Fruit fly (Drosophila melanogaster) whole organism, embryonic: ENCODE measurements around the gene CG14883.

Source experiments
- Atf6 ChIP-seq: fragments of 200-800 bp; sonication (Bioruptor generic); IDR thresholded peaks from 2 replicates; pipeline ENCODE4 v1.3.6; 2022; ENCODE audit warnings: missing biosample characterization, missing genetic modification characterization
- BEAF-32 ChIP-seq: fragments of 200-800 bp; sonication (Bioruptor generic); optimal IDR thresholded peaks from 3 replicates; lab custom pipeline; 2017; ENCODE audit warnings: missing biosample characterization, missing genetic modification characterization, mild to moderate bottlenecking, moderate library complexity, missing genetic modification reagents
- CG10267 ChIP-seq: fragments of 200-800 bp; sonication (Bioruptor generic); optimal IDR thresholded peaks from 2 replicates; lab custom pipeline; 2018; ENCODE audit warnings: missing biosample characterization, mild to moderate bottlenecking, missing genetic modification characterization, moderate library complexity
- CG10543 ChIP-seq: fragments of 200-800 bp; sonication (Bioruptor generic); optimal IDR thresholded peaks from 3 replicates; lab custom pipeline; 2017; ENCODE audit warnings: missing biosample characterization, mild to moderate bottlenecking, missing genetic modification characterization, moderate library complexity
- CG10565 ChIP-seq: fragments of 200-800 bp; sonication (Bioruptor generic); optimal IDR thresholded peaks from 3 replicates; lab custom pipeline; 2016; ENCODE audit warnings: missing biosample characterization, mild to moderate bottlenecking, missing genetic modification characterization
- CG11696 ChIP-seq: fragments of 200-800 bp; sonication (Bioruptor generic); IDR thresholded peaks from 2 replicates; pipeline ENCODE4 v1.3.6; 2022; ENCODE audit warnings: missing biosample characterization, missing genetic modification characterization
- CG12071 ChIP-seq: fragments of 200-800 bp; sonication (Bioruptor generic); optimal IDR thresholded peaks from 3 replicates; lab custom pipeline; 2018; ENCODE audit warnings: missing biosample characterization, mild to moderate bottlenecking, missing genetic modification characterization
- CG12769 ChIP-seq: fragments of 200-800 bp; sonication (Bioruptor generic); optimal IDR thresholded peaks from 2 replicates; lab custom pipeline; 2019; ENCODE audit warnings: missing biosample characterization, mild to moderate bottlenecking, missing genetic modification characterization, moderate library complexity
- CG17361 ChIP-seq: fragments of 200-800 bp; sonication (Bioruptor generic); IDR thresholded peaks from 3 replicates; pipeline ENCODE4 v1.3.6; 2022; ENCODE audit warnings: missing biosample characterization, missing genetic modification characterization
- CG18011 ChIP-seq: fragments of 200-800 bp; sonication (Bioruptor generic); optimal IDR thresholded peaks from 2 replicates; lab custom pipeline; 2017; ENCODE audit warnings: missing biosample characterization, missing genetic modification characterization, mild to moderate bottlenecking, moderate library complexity, missing genotype
- CG31224 ChIP-seq: fragments of 200-800 bp; sonication (Bioruptor generic); IDR thresholded peaks from 2 replicates; pipeline ENCODE4 v1.3.6; 2022; ENCODE audit warnings: missing biosample characterization, missing genetic modification characterization
- CG31441 ChIP-seq: fragments of 200-800 bp; sonication (Bioruptor generic); IDR thresholded peaks from 2 replicates; pipeline ENCODE4 v1.3.6; 2022; ENCODE audit warnings: missing biosample characterization, missing genetic modification characterization
- CG33213 ChIP-seq: fragments of 200-800 bp; sonication (Bioruptor generic); optimal IDR thresholded peaks from 3 replicates; lab custom pipeline; 2016; ENCODE audit warnings: missing biosample characterization, missing genetic modification characterization
- CG34422 ChIP-seq: fragments of 200-800 bp; sonication (Bioruptor generic); IDR thresholded peaks from 3 replicates; pipeline ENCODE4 v1.3.6; 2022; ENCODE audit warnings: missing biosample characterization, missing genetic modification characterization
- CG4707 ChIP-seq: fragments of 200-800 bp; sonication (Bioruptor generic); optimal IDR thresholded peaks from 2 replicates; lab custom pipeline; 2018; ENCODE audit warnings: missing biosample characterization, mild to moderate bottlenecking, missing genetic modification characterization, moderate library complexity
- CG5245 ChIP-seq: fragments of 200-800 bp; sonication (Bioruptor generic); optimal IDR thresholded peaks from 3 replicates; lab custom pipeline; 2016; ENCODE audit warnings: missing biosample characterization, missing genetic modification characterization
- CG7963 ChIP-seq: fragments of 200-800 bp; sonication (Bioruptor generic); IDR thresholded peaks from 3 replicates; pipeline ENCODE4 v1.3.6; 2022; ENCODE audit warnings: missing biosample characterization, missing genetic modification characterization; ENCODE audit not compliant: partially characterized antibody
- CG8924 ChIP-seq: fragments of 200-800 bp; optimal IDR thresholded peaks from 3 replicates; lab custom pipeline; 2019; ENCODE audit warnings: missing biosample characterization, mild to moderate bottlenecking, missing genetic modification characterization, moderate library complexity
- Dip3 ChIP-seq: fragments of 200-800 bp; sonication (Bioruptor generic); optimal IDR thresholded peaks from 3 replicates; lab custom pipeline; 2016; ENCODE audit warnings: missing biosample characterization, missing genetic modification characterization
- Dll ChIP-seq: fragments of 200-800 bp; sonication (Bioruptor generic); IDR thresholded peaks from 4 replicates; pipeline ENCODE4 v1.3.6; 2022; ENCODE audit warnings: missing biosample characterization, missing genetic modification characterization; ENCODE audit not compliant: partially characterized antibody
- Doc3 ChIP-seq: fragments of 200-800 bp; sonication (Bioruptor generic); IDR thresholded peaks from 3 replicates; pipeline ENCODE4 v1.3.6; 2022; ENCODE audit warnings: missing biosample characterization, missing genetic modification characterization; ENCODE audit not compliant: partially characterized antibody
- ERR ChIP-seq: fragments of 200-800 bp; sonication (Bioruptor generic); optimal IDR thresholded peaks from 2 replicates; lab custom pipeline; 2016; ENCODE audit warnings: missing biosample characterization, missing genetic modification characterization
- Jarid2 ChIP-seq: fragments of 200-800 bp; sonication (Bioruptor generic); optimal IDR thresholded peaks from 3 replicates; lab custom pipeline; 2017; ENCODE audit warnings: mild to moderate bottlenecking, missing biosample characterization, missing genetic modification reagents, missing genetic modification characterization
- Lhr ChIP-seq: fragments of 200-800 bp; sonication (Bioruptor generic); optimal IDR thresholded peaks from 3 replicates; lab custom pipeline; 2017; ENCODE audit warnings: mild to moderate bottlenecking, missing biosample characterization, missing genetic modification reagents, missing genetic modification characterization
- MBD-R2 ChIP-seq: fragments of 200-800 bp; sonication (Bioruptor generic); IDR thresholded peaks from 2 replicates; pipeline ENCODE4 v1.3.6; 2022; ENCODE audit warnings: missing biosample characterization, missing genetic modification characterization
- Mes4 ChIP-seq: fragments of 200-800 bp; sonication (Bioruptor generic); optimal IDR thresholded peaks from 2 replicates; lab custom pipeline; 2016; ENCODE audit warnings: missing biosample characterization, missing genetic modification characterization
- NfI ChIP-seq: fragments of 200-800 bp; sonication (Bioruptor generic); optimal IDR thresholded peaks from 3 replicates; lab custom pipeline; 2018; ENCODE audit warnings: missing biosample characterization, mild to moderate bottlenecking, missing genetic modification characterization, moderate library complexity
- Opbp ChIP-seq: fragments of 200-800 bp; sonication (Bioruptor generic); IDR thresholded peaks from 3 replicates; pipeline ENCODE4 v1.3.6; 2022; ENCODE audit warnings: missing biosample characterization, missing genetic modification characterization; ENCODE audit not compliant: partially characterized antibody
- Side ChIP-seq: fragments of 200-800 bp; sonication (Bioruptor generic); optimal IDR thresholded peaks from 2 replicates; lab custom pipeline; 2016; ENCODE audit warnings: missing biosample characterization, missing genetic modification characterization
- cato ChIP-seq: fragments of 200-800 bp; sonication (Bioruptor generic); optimal IDR thresholded peaks from 2 replicates; lab custom pipeline; 2016; ENCODE audit warnings: missing biosample characterization, missing genetic modification characterization, borderline replicate concordance
- ems ChIP-seq: fragments of 200-800 bp; sonication (Bioruptor generic); optimal IDR thresholded peaks from 3 replicates; lab custom pipeline; 2016; ENCODE audit warnings: missing biosample characterization, missing genetic modification characterization
- en ChIP-seq: fragments of 200-800 bp; sonication (Bioruptor generic); optimal IDR thresholded peaks from 2 replicates; lab custom pipeline; 2016; ENCODE audit warnings: missing biosample characterization, missing genetic modification characterization
- ewg ChIP-seq: fragments of 200-800 bp; sonication (Bioruptor generic); optimal IDR thresholded peaks from 3 replicates; lab custom pipeline; 2017; ENCODE audit warnings: mild to moderate bottlenecking, missing biosample characterization, missing genetic modification reagents, missing genetic modification characterization
- ftz-f1 ChIP-seq: fragments of 200-800 bp; sonication (Bioruptor generic); optimal IDR thresholded peaks from 2 replicates; lab custom pipeline; 2016; ENCODE audit warnings: missing biosample characterization, missing genetic modification characterization
- kay ChIP-seq: fragments of 200-800 bp; sonication (Bioruptor generic); optimal IDR thresholded peaks from 2 replicates; lab custom pipeline; 2016; ENCODE audit warnings: missing biosample characterization, missing genetic modification characterization
- lola ChIP-seq, 3 experiments: fragments of >200 bp in 2 of 3; fragments of 200-800 bp in 1 of 3; sonication (Bioruptor generic) in 1 of 3; optimal IDR thresholded peaks; 2 replicates each; lab custom pipeline; 2017 to 2019; ENCODE audit warnings: missing biosample characterization in 3 of 3, missing genetic modification characterization in 3 of 3, mild to moderate bottlenecking in 1 of 3, moderate library complexity in 1 of 3
- mam ChIP-seq: fragments of 200-800 bp; sonication (Bioruptor generic); optimal IDR thresholded peaks from 3 replicates; lab custom pipeline; 2016; ENCODE audit warnings: missing biosample characterization, missing genetic modification characterization
- nerfin-2 ChIP-seq: fragments of 200-800 bp; sonication (Bioruptor generic); IDR thresholded peaks from 2 replicates; pipeline ENCODE4 v1.3.6; 2022; ENCODE audit warnings: missing biosample characterization, missing genetic modification characterization; ENCODE audit not compliant: partially characterized antibody
- p53 ChIP-seq: fragments of 200-800 bp; sonication (Bioruptor generic); optimal IDR thresholded peaks from 2 replicates; lab custom pipeline; 2016; ENCODE audit warnings: missing biosample characterization, missing genetic modification characterization
- pb ChIP-seq: fragments of 200-800 bp; sonication (Bioruptor generic); optimal IDR thresholded peaks from 3 replicates; lab custom pipeline; 2016; ENCODE audit warnings: missing biosample characterization, missing genetic modification characterization
- pnt ChIP-seq: fragments of 200-800 bp; sonication (Bioruptor generic); optimal IDR thresholded peaks from 3 replicates; lab custom pipeline; 2016; ENCODE audit warnings: missing biosample characterization, missing genetic modification characterization
- sens-2 ChIP-seq: fragments of 200-800 bp; sonication (Bioruptor generic); IDR thresholded peaks from 2 replicates; pipeline ENCODE4 v1.3.6; 2022; ENCODE audit warnings: missing biosample characterization, missing genetic modification characterization
- seq ChIP-seq: fragments of 200-800 bp; sonication (Bioruptor generic); IDR thresholded peaks from 2 replicates; pipeline ENCODE4 v1.3.6; 2022; ENCODE audit warnings: missing biosample characterization, missing genetic modification characterization
- slbo ChIP-seq: fragments of 200-800 bp; sonication (Bioruptor generic); IDR thresholded peaks from 2 replicates; pipeline ENCODE4 v1.3.6; 2022; ENCODE audit warnings: missing biosample characterization, missing genetic modification characterization
- sna ChIP-seq: fragments of 200-800 bp; sonication (Bioruptor generic); IDR thresholded peaks from 2 replicates; pipeline ENCODE4 v1.3.6; 2022; ENCODE audit warnings: missing biosample characterization, missing genetic modification characterization; ENCODE audit not compliant: partially characterized antibody
- sob ChIP-seq: fragments of 200-800 bp; sonication (Bioruptor generic); IDR thresholded peaks from 2 replicates; pipeline ENCODE4 v1.3.6; 2022; ENCODE audit warnings: missing biosample characterization, missing genetic modification characterization
- tin ChIP-seq: fragments of 200-800 bp; sonication (Bioruptor generic); optimal IDR thresholded peaks from 3 replicates; lab custom pipeline; 2016; ENCODE audit warnings: missing biosample characterization, missing genetic modification characterization
- wdn ChIP-seq: fragments of 200-800 bp; sonication (Bioruptor generic); IDR thresholded peaks from 2 replicates; pipeline ENCODE4 v1.3.6; 2022; ENCODE audit warnings: missing biosample characterization, missing genetic modification characterization
- zen ChIP-seq: fragments of 200-800 bp; sonication (Bioruptor generic); optimal IDR thresholded peaks from 3 replicates; lab custom pipeline; 2018; ENCODE audit warnings: missing biosample characterization, mild to moderate bottlenecking, missing genetic modification characterization, moderate library complexity
- zen2 ChIP-seq: fragments of 200-800 bp; sonication (Bioruptor generic); IDR thresholded peaks from 3 replicates; pipeline ENCODE4 v1.3.6; 2022; ENCODE audit warnings: missing biosample characterization, missing genetic modification characterization; ENCODE audit not compliant: partially characterized antibody

CG14883 gene

dm6 chr3R:16431707-16432106 lies 24.1 kb upstream of the CG14883 start (continued):
- TF ChIP-seq sob (GFP tag; lab: Robert Waterston, UW), result peak; percentile 48; the same call in 1 of the 2 replicates
- TF ChIP-seq p53 (GFP tag; lab: Kevin White, UChicago), result peak; percentile 15
- TF ChIP-seq Dip3 (GFP tag; lab: Kevin White, UChicago), result peak; percentile 16
- TF ChIP-seq mam (GFP tag; lab: Kevin White, UChicago), result peak; percentile 56
- peak; percentile 46 for TF ChIP-seq Lhr
- TF ChIP-seq Atf6 (GFP tag; lab: Robert Waterston, UW), result no peak
- peak; percentile 12 for TF ChIP-seq ftz-f1 (GFP tag; lab: Kevin White, UChicago)
- TF ChIP-seq kay (GFP tag; lab: Kevin White, UChicago), result peak; percentile 19
- TF ChIP-seq ems (GFP tag; lab: Kevin White, UChicago), result peak; percentile 43
- peak; percentile 8 for TF ChIP-seq pb (GFP tag; lab: Kevin White, UChicago)
- TF ChIP-seq Jarid2, result no peak
- TF ChIP-seq pnt, result peak; percentile 4
- no peak for TF ChIP-seq cato (GFP tag; lab: Kevin White, UChicago)
- no peak; the same call in 1 of the 2 replicates for TF ChIP-seq CG31441 (GFP tag; lab: Robert Waterston, UW)
- TF ChIP-seq Side (GFP tag; lab: Kevin White, UChicago), result peak; percentile 27
- peak; percentile 27 for TF ChIP-seq CG4707
- no peak for TF ChIP-seq wdn (GFP tag; lab: Robert Waterston, UW)
- peak; percentile 70 for TF ChIP-seq slbo (GFP tag; lab: Robert Waterston, UW)
- TF ChIP-seq sens-2 (GFP tag; lab: Robert Waterston, UW), result no peak
- peak; percentile 13 for TF ChIP-seq CG10543 (GFP tag; lab: Kevin White, UChicago)
- TF ChIP-seq CG18011 (GFP tag; lab: Kevin White, UChicago), result no peak
- TF ChIP-seq nerfin-2 (GFP tag; lab: Robert Waterston, UW), result peak; percentile 71
- TF ChIP-seq CG8924 (tag; lab: Kevin White, UChicago), result peak; percentile 2
- peak; percentile 3 for TF ChIP-seq BEAF-32 (GFP tag; lab: Kevin White, UChicago)
- TF ChIP-seq Mes4 (GFP tag; lab: Kevin White, UChicago), result peak; percentile 19
- peak; percentile 76 for TF ChIP-seq CG7963
- peak; percentile 26 for TF ChIP-seq CG12071 (GFP tag; lab: Kevin White, UChicago)
- no peak for TF ChIP-seq CG17361 (GFP tag; lab: Robert Waterston, UW)
- TF ChIP-seq CG34422 (GFP tag; lab: Robert Waterston, UW), result peak; percentile 32; the same call in 1 of the 3 replicates
- TF ChIP-seq CG33213 (GFP tag; lab: Kevin White, UChicago), result peak; percentile 62
- peak; percentile 50 for TF ChIP-seq NfI
- TF ChIP-seq zen (tag; lab: Kevin White, UChicago), result peak; percentile 26
- TF ChIP-seq CG31224 (GFP tag; lab: Robert Waterston, UW), result no peak
- TF ChIP-seq ewg (GFP tag; lab: Kevin White, UChicago), result peak; percentile 11
- TF ChIP-seq CG11696 (GFP tag; lab: Robert Waterston, UW), result no peak
- TF ChIP-seq Doc3 (GFP tag; lab: Robert Waterston, UW), result no peak
- TF ChIP-seq CG10565, result no peak
- peak; percentile 83 for TF ChIP-seq Opbp (GFP tag; lab: Robert Waterston, UW)
- TF ChIP-seq Dll, result peak; percentile 44; the same call in 1 of the 4 replicates
- TF ChIP-seq tin (GFP tag; lab: Kevin White, UChicago), result peak; percentile 33
- peak; percentile 39; the same call in 1 of the 2 replicates for TF ChIP-seq sna (GFP tag; lab: Robert Waterston, UW)
- no peak for TF ChIP-seq CG12769 (tag; lab: Kevin White, UChicago)
- TF ChIP-seq en, result no peak
- peak; percentile 21; the same call in 1 of the 3 replicates for TF ChIP-seq zen2 (GFP tag; lab: Robert Waterston, UW)
- TF ChIP-seq seq (GFP tag; lab: Robert Waterston, UW), result no peak
- TF ChIP-seq lola (GFP tag; optimal IDR thresholded peaks at IDR 0.05; lab: Kevin White, UChicago), result no peak
- peak; percentile 29 for TF ChIP-seq CG10267
- peak; percentile 33 for TF ChIP-seq CG5245
- peak; percentile 9 for TF ChIP-seq ERR
- peak; percentile 38; the same call in 1 of the 2 replicates for TF ChIP-seq MBD-R2 (GFP tag; lab: Robert Waterston, UW)
